Worm (Caenorhabditis elegans) whole organism, young adult: ENCODE data around the gene C36C5.14.

ENCODE experiments used
- ama-1 ChIP-seq, 3 experiments: fragments of 150-350 bp in 1 of 3; sonication (generic microtip) in 2 of 3; optimal IDR thresholded peaks; 2 replicates each; lab custom pipeline; 2014 to 2018; ENCODE audit warnings: missing biosample characterization in 2 of 3, missing genetic modification characterization in 2 of 3, missing genetic modification reagents in 2 of 3
- cebp-1 ChIP-seq, 2 experiments: fragments of 200-800 bp in 1 of 2; sonication (Bioruptor generic) in 1 of 2; sonication (generic microtip) in 1 of 2; IDR thresholded peaks in 1 of 2; optimal IDR thresholded peaks in 1 of 2; 2 replicates each; pipeline versions ENCODE4 v1.3.6 to Lab custom; 2017 to 2022; ENCODE audit warnings: missing compliant biosample characterization in 2 of 2, missing genetic modification characterization in 2 of 2, mild to moderate bottlenecking in 1 of 2, missing genetic modification reagents in 1 of 2, moderate library complexity in 1 of 2
- ceh-100 ChIP-seq: fragments of 200-800 bp; sonication (Bioruptor generic); IDR thresholded peaks from 2 replicates; pipeline ENCODE4 v1.3.6; 2022; ENCODE audit warnings: missing genetic modification reagents, missing genetic modification characterization, missing compliant biosample characterization
- egl-44 ChIP-seq: fragments of 200-800 bp; sonication (Bioruptor generic); IDR thresholded peaks from 2 replicates; pipeline ENCODE4 v1.3.6; 2022; ENCODE audit warnings: missing genetic modification reagents, missing genetic modification characterization, missing compliant biosample characterization
- nfya-2 ChIP-seq: fragments of 200-800 bp; sonication (Bioruptor generic); IDR thresholded peaks from 2 replicates; pipeline ENCODE4 v1.3.6; 2022; ENCODE audit warnings: missing genetic modification reagents, missing genetic modification characterization, missing compliant biosample characterization
- nhr-80 ChIP-seq: sonication (generic microtip); optimal IDR thresholded peaks from 2 replicates; lab custom pipeline; 2016; ENCODE audit warnings: missing genetic modification characterization, missing compliant biosample characterization
- zim-3 ChIP-seq: sonication (generic microtip); optimal IDR thresholded peaks from 2 replicates; lab custom pipeline; 2017; ENCODE audit warnings: mild to moderate bottlenecking, missing genetic modification characterization, moderate library complexity, missing compliant biosample characterization

DNA sequence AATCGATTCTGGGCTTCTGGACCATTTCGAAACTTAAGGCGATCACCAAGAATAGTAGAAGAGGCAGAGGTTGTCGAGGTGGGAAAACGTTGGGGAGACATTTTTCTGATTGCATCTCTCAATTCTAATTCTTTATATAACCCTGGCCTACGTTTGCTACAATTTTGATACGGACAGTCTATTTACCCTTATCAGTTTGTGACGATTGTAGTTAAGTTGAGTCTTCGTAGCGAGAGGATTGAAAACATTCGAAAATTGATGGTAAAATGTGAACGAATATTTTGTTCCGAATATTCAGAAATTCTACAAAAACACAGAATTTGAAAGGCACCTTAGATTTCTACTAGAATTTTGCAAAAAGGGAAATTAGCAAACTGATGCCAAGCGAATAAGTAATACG lies 37.7 kb downstream of the C36C5.14 start, which contains the start of gene Y73C8C.10:
- no peak for TF ChIP-seq zim-3 (tag; lab: Kevin White, UChicago)
- no peak for TF ChIP-seq cebp-1 (GFP tag; IDR thresholded peaks at IDR 0.05; lab: Robert Waterston, UW)
- no peak for TF ChIP-seq cebp-1 (tag; optimal IDR thresholded peaks at IDR 0.05; lab: Kevin White, UChicago)
- no peak for TF ChIP-seq ama-1 (optimal IDR thresholded peaks at IDR 0.05; lab: Kevin White, UChicago)
- TF ChIP-seq ama-1 (GFP tag; optimal IDR thresholded peaks at IDR 0.05; lab: Kevin White, UChicago) = no peak
- no peak for TF ChIP-seq nhr-80 (tag; lab: Kevin White, UChicago)
- TF ChIP-seq ceh-100 = no peak
- TF ChIP-seq nfya-2 (GFP tag; lab: Robert Waterston, UW) = no peak
- TF ChIP-seq egl-44 (GFP tag; lab: Robert Waterston, UW) = no peak
